Fruit fly (Drosophila melanogaster) S2 (cell line): Measurements from ENCODE around the gene Vm32E.

ENCODE experiments used
- CG8478 ChIP-seq: fragments of >200 bp; optimal IDR thresholded peaks from 2 replicates; lab custom pipeline; 2018
- CTCF ChIP-seq, 2 experiments: fragments of >200 bp; optimal IDR thresholded peaks; 2 replicates each; lab custom pipeline; 2018

dm6 chr2L:11210324-11210758 is 38.9 kb upstream of the Vm32E start, which contains the start of gene ab:
- TF ChIP-seq CG8478 (lab: Kevin White, UChicago) (no peak), CTCF (optimal IDR thresholded peaks at IDR 0.05; lab: Kevin White, UChicago) (no peak)
